Worm (Caenorhabditis elegans) whole organism, early embryonic: ENCODE measurements around the gene Y50D4A.4.

Source experiments
- B0310.2 ChIP-seq: sonication (generic microtip); optimal IDR thresholded peaks from 2 replicates; lab custom pipeline; 2016; ENCODE audit warnings: mild to moderate bottlenecking, missing genetic modification characterization, missing compliant biosample characterization
- F13C5.2 ChIP-seq: sonication (generic microtip); optimal IDR thresholded peaks from 2 replicates; lab custom pipeline; 2017; ENCODE audit warnings: mild to moderate bottlenecking, missing genetic modification characterization, inconsistent platforms, missing compliant biosample characterization
- aly-1 ChIP-seq: sonication (generic microtip); optimal IDR thresholded peaks from 2 replicates; lab custom pipeline; 2016; ENCODE audit warnings: missing genetic modification characterization, missing compliant biosample characterization
- ama-1 ChIP-seq: fragments of 150-350 bp; optimal IDR thresholded peaks from 2 replicates; lab custom pipeline; 2014
- ceh-13 ChIP-seq: fragments of 200-800 bp; sonication (Bioruptor generic); optimal IDR thresholded peaks from 2 replicates; lab custom pipeline; 2018; ENCODE audit warnings: mild to moderate bottlenecking, missing genetic modification characterization, missing compliant biosample characterization
- ceh-36 ChIP-seq: sonication (generic microtip); optimal IDR thresholded peaks from 2 replicates; lab custom pipeline; 2016; ENCODE audit warnings: missing genetic modification characterization, inconsistent platforms, missing compliant biosample characterization
- ets-7 ChIP-seq: sonication (generic microtip); optimal IDR thresholded peaks from 2 replicates; lab custom pipeline; 2016; ENCODE audit warnings: missing genotype, missing genetic modification characterization, missing compliant biosample characterization
- flt-1 ChIP-seq: fragments of 200-800 bp; sonication (Bioruptor generic); IDR thresholded peaks from 2 replicates; pipeline ENCODE4 v1.3.6; 2022; ENCODE audit warnings: missing genetic modification characterization, missing compliant biosample characterization
- hmbx-1 ChIP-seq: sonication (generic microtip); optimal IDR thresholded peaks from 2 replicates; lab custom pipeline; 2016; ENCODE audit warnings: mild to moderate bottlenecking, missing genetic modification characterization, missing compliant biosample characterization
- hnd-1 ChIP-seq: sonication (generic microtip); optimal IDR thresholded peaks from 2 replicates; lab custom pipeline; 2016; ENCODE audit warnings: missing genetic modification characterization, missing compliant biosample characterization
- pes-1 ChIP-seq: fragments of 200-800 bp; sonication (Bioruptor generic); IDR thresholded peaks from 2 replicates; pipeline ENCODE4 v1.3.6; 2022; ENCODE audit warnings: missing genetic modification reagents, missing genetic modification characterization, missing compliant biosample characterization
- scrt-1 ChIP-seq: fragments of 200-800 bp; sonication (Bioruptor generic); IDR thresholded peaks from 2 replicates; pipeline ENCODE4 v1.3.6; 2022; ENCODE audit warnings: missing genetic modification characterization, missing compliant biosample characterization
- sea-1 ChIP-seq: fragments of 200-800 bp; sonication (Bioruptor generic); conservative IDR thresholded peaks from 2 replicates; pipeline ENCODE4 v1.3.6; 2022; ENCODE audit warnings: missing genetic modification characterization, missing compliant biosample characterization
- tbx-11 ChIP-seq: fragments of 200-800 bp; sonication (Bioruptor generic); IDR thresholded peaks from 2 replicates; pipeline ENCODE4 v1.3.6; 2022; ENCODE audit warnings: missing genetic modification characterization, missing compliant biosample characterization
- tbx-37 ChIP-seq: fragments of 200-800 bp; sonication (Bioruptor generic); conservative IDR thresholded peaks from 2 replicates; pipeline ENCODE4 v1.3.6; 2022; ENCODE audit warnings: missing genetic modification reagents, missing genetic modification characterization, missing compliant biosample characterization
- tra-4 ChIP-seq: sonication (generic microtip); optimal IDR thresholded peaks from 2 replicates; lab custom pipeline; 2017; ENCODE audit warnings: missing genetic modification characterization, missing compliant biosample characterization

Gene Y50D4A.4

ce11 chrV:1195995-1196394, at the start of gene Y50D4A.4, which contains the start of gene wrb-1:
Gene Y50D4A.4, minus strand, starts transcription at chrV:1196127.
Gene wrb-1, plus strand, starts transcription at chrV:1196072.
- TF ChIP-seq scrt-1 (GFP tag; lab: Robert Waterston, UW) (no peak), aly-1 (tag; lab: Kevin White, UChicago) (no peak), tbx-37 (GFP tag; lab: Robert Waterston, UW) (no peak), B0310.2 (tag; lab: Kevin White, UChicago) (no peak), ets-7 (tag; lab: Kevin White, UChicago) (no peak)

ce11 chrV:1244021-1244708, 48.2 kb upstream of the Y50D4A.4 start:
- TF ChIP-seq sea-1 = 0 out of 2 replicates have a peak, but pooled peaks have one; percentile 34
- TF ChIP-seq ceh-36 (tag; lab: Kevin White, UChicago) = no peak

ce11 chrV:1243011-1243410, 47.1 kb upstream of the Y50D4A.4 start:
- no peak for TF ChIP-seq tra-4 (tag; lab: Kevin White, UChicago)

- TF ChIP-seq aly-1 (tag; lab: Kevin White, UChicago) (no peak), ceh-13 (GFP tag; lab: Kevin White, UChicago) (no peak), B0310.2 (tag; lab: Kevin White, UChicago) (no peak), ceh-36 (tag; lab: Kevin White, UChicago) (peak; percentile 73)
These were observed 46.5 kb upstream of the Y50D4A.4 start for ce11 chrV:1242432-1242831.

- TF ChIP-seq B0310.2 (tag; lab: Kevin White, UChicago) (no peak), ceh-36 (tag; lab: Kevin White, UChicago) (peak; percentile 90)
These were observed 40.6 kb upstream of the Y50D4A.4 start for ce11 chrV:1236333-1237068.

- no peak for TF ChIP-seq tbx-37 (GFP tag; lab: Robert Waterston, UW)
- no peak for TF ChIP-seq pes-1 (GFP tag; lab: Robert Waterston, UW)
- no peak for TF ChIP-seq hmbx-1 (tag; lab: Kevin White, UChicago)
- no peak for TF ChIP-seq ets-7 (tag; lab: Kevin White, UChicago)
- TF ChIP-seq ceh-13 (GFP tag; lab: Kevin White, UChicago) = no peak
- no peak for TF ChIP-seq sea-1
- no peak for TF ChIP-seq scrt-1 (GFP tag; lab: Robert Waterston, UW)
- TF ChIP-seq ama-1 (lab: Kevin White, UChicago) = no peak
- TF ChIP-seq B0310.2 (tag; lab: Kevin White, UChicago) = no peak
- no peak for TF ChIP-seq aly-1 (tag; lab: Kevin White, UChicago)
- no peak for TF ChIP-seq F13C5.2
- TF ChIP-seq tra-4 (tag; lab: Kevin White, UChicago) = no peak
- no peak for TF ChIP-seq ceh-36 (tag; lab: Kevin White, UChicago)
- no peak for TF ChIP-seq flt-1
These were observed 39.4 kb upstream of the Y50D4A.4 start, which contains the start of gene madd-2 for ce11 chrV:1235355-1235754. Gene madd-2, minus strand, starts transcription at chrV:1235455.

ce11 chrV:1232574-1232973, 36.6 kb upstream of the Y50D4A.4 start:
- no peak for TF ChIP-seq scrt-1 (GFP tag; lab: Robert Waterston, UW)
- no peak for TF ChIP-seq tbx-37 (GFP tag; lab: Robert Waterston, UW)
- TF ChIP-seq pes-1 (GFP tag; lab: Robert Waterston, UW) = no peak
- no peak for TF ChIP-seq ets-7 (tag; lab: Kevin White, UChicago)
- TF ChIP-seq ama-1 (lab: Kevin White, UChicago) = no peak
- no peak for TF ChIP-seq F13C5.2
- TF ChIP-seq tbx-11 (GFP tag; lab: Robert Waterston, UW) = no peak
- TF ChIP-seq flt-1 = no peak
- no peak for TF ChIP-seq tra-4 (tag; lab: Kevin White, UChicago)
- TF ChIP-seq ceh-36 (tag; lab: Kevin White, UChicago) = no peak
- TF ChIP-seq ceh-13 (GFP tag; lab: Kevin White, UChicago) = no peak
- TF ChIP-seq hmbx-1 (tag; lab: Kevin White, UChicago) = no peak
- no peak for TF ChIP-seq aly-1 (tag; lab: Kevin White, UChicago)
- no peak for TF ChIP-seq sea-1
- no peak for TF ChIP-seq hnd-1

- no peak for TF ChIP-seq ceh-13 (GFP tag; lab: Kevin White, UChicago)
- TF ChIP-seq ceh-36 (tag; lab: Kevin White, UChicago) = peak; percentile 92
- no peak for TF ChIP-seq ama-1 (lab: Kevin White, UChicago)
- 0 out of 2 replicates have a peak, but pooled peaks have one; percentile 12 for TF ChIP-seq pes-1 (GFP tag; lab: Robert Waterston, UW)
- no peak for TF ChIP-seq tra-4 (tag; lab: Kevin White, UChicago)
These were observed 34.6 kb upstream of the Y50D4A.4 start for ce11 chrV:1230540-1230939.
